Fruit fly (Drosophila melanogaster): ENCODE results near the gene anchor.

DNA sequence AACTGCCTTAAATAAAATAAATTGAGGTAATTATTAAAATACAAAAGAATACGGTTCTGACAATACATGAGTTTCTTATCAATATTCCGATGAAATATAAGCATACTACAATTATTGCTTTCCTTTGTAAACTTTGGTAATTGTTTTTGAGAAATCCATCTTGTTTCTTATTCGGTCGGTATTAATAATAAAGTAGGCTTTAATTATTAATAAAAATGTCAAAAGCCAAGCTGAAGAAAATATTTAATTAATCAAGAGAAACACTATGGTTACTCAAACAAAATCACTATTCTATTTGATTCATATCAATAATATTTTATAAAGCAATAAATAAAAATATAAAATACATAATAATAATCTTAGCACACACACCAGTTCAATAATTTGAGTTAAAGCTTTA lies 25.0 kb downstream of the anchor start, which contains the start of gene CG43085:
- TF ChIP-seq lola (GFP tag; optimal IDR thresholded peaks at IDR 0.05) (no peak), HLH106 (tag; optimal IDR thresholded peaks at IDR 0.05) (no peak), br (GFP tag; optimal IDR thresholded peaks at IDR 0.05) (no peak), fru (GFP tag; optimal IDR thresholded peaks at IDR 0.05) (no peak), h (GFP tag; optimal IDR thresholded peaks at IDR 0.05) (no peak), pan (optimal IDR thresholded peaks at IDR 0.05) (no peak), Dfd (GFP tag; optimal IDR thresholded peaks at IDR 0.05) (no peak)
